Worm (Caenorhabditis elegans): ENCODE data around the gene C05D11.5.

The C05D11.5 gene

ce11 chrIII:6382987-6383602, 28.7 kb downstream of the C05D11.5 start, which contains the start of gene let-716:
let-716 (plus strand) TSS chrIII:6383552.
- peak; percentile 7 for TF ChIP-seq elt-2 (tag; optimal IDR thresholded peaks at IDR 0.05)
- TF ChIP-seq R02D3.7 (tag; optimal IDR thresholded peaks at IDR 0.05): no peak
- peak; percentile 24 for TF ChIP-seq lin-15B (tag; optimal IDR thresholded peaks at IDR 0.05)
- TF ChIP-seq nhr-23 (tag; optimal IDR thresholded peaks at IDR 0.05): peak; percentile 22

- no peak for TF ChIP-seq nhr-11 (tag; optimal IDR thresholded peaks at IDR 0.05)
- TF ChIP-seq aly-2 (tag; optimal IDR thresholded peaks at IDR 0.05): no peak
- TF ChIP-seq sea-2 (GFP tag; optimal IDR thresholded peaks at IDR 0.05): no peak
- no peak for TF ChIP-seq ZK546.5 (tag; optimal IDR thresholded peaks at IDR 0.05)
- no peak for TF ChIP-seq lin-39 (tag; optimal IDR thresholded peaks at IDR 0.05)
Observed at ce11 chrIII:6381584-6382391, 30.0 kb downstream of the C05D11.5 start, which contains the start of gene znf-622. znf-622 (plus strand) TSS chrIII:6381634.

- TF ChIP-seq sea-2 (GFP tag; optimal IDR thresholded peaks at IDR 0.05) (no peak), lin-39 (tag; optimal IDR thresholded peaks at IDR 0.05) (no peak), nhr-67 (tag; optimal IDR thresholded peaks at IDR 0.05) (no peak), hmg-11 (tag; optimal IDR thresholded peaks at IDR 0.05) (no peak), ama-1 (optimal IDR thresholded peaks at IDR 0.05) (no peak), unc-62 (GFP tag; optimal IDR thresholded peaks at IDR 0.05) (no peak), ztf-4 (tag; optimal IDR thresholded peaks at IDR 0.05) (no peak), ceh-82 (tag; optimal IDR thresholded peaks at IDR 0.05) (no peak), lsy-12 (tag; optimal IDR thresholded peaks at IDR 0.05) (no peak), ztf-11 (tag; optimal IDR thresholded peaks at IDR 0.05) (no peak), nfya-1 (tag; optimal IDR thresholded peaks at IDR 0.05; ENCODE audit: insufficient read depth) (no peak), aly-2 (tag; optimal IDR thresholded peaks at IDR 0.05) (no peak), pha-4 (tag; optimal IDR thresholded peaks at IDR 0.05) (no peak), nhr-77 (tag; optimal IDR thresholded peaks at IDR 0.05) (no peak), nhr-23 (tag; optimal IDR thresholded peaks at IDR 0.05) (no peak), lin-15B (tag; optimal IDR thresholded peaks at IDR 0.05) (no peak), egl-27 (tag; optimal IDR thresholded peaks at IDR 0.05) (no peak), eor-1 (tag; optimal IDR thresholded peaks at IDR 0.05) (no peak), ceh-28 (tag; optimal IDR thresholded peaks at IDR 0.05) (no peak), nhr-12 (tag; optimal IDR thresholded peaks at IDR 0.05) (no peak)
Observed at ce11 chrIII:6380472-6380871, 31.3 kb downstream of the C05D11.5 start, which contains the start of gene C16A3.5. C16A3.5 (plus strand) TSS chrIII:6380772.

DNA sequence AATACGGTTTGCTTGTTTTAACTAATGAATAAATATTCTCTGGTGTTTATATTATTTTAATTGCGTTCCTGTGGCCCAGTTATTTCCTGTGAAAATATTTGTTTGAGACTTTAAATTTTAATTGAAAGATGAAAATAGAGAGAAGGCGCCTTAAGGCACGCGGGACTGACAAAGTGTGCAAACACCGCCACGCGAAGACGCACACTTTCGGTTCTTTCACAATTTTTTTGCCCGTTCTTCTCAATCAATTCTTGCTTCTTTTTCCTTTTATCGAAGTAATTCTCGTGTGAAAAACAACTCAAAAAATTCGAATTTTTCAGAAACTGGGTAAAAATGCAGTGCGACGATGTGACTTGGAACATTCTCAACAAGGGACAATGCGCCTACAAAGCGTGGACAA, 32.7 kb downstream of the C05D11.5 start, which contains the start of gene C16A3.6:
TSS of gene C16A3.6 (plus strand) at position 84 of the 400 bp plus-strand sequence.
- TF ChIP-seq R02D3.7 (tag; optimal IDR thresholded peaks at IDR 0.05) (no peak), pha-4 (tag; optimal IDR thresholded peaks at IDR 0.05) (peak; percentile 40), elt-2 (tag; optimal IDR thresholded peaks at IDR 0.05) (peak; percentile 14), nhr-23 (tag; optimal IDR thresholded peaks at IDR 0.05) (peak; percentile 11), daf-12 (tag; optimal IDR thresholded peaks at IDR 0.05) (no peak), elt-3 (tag; optimal IDR thresholded peaks at IDR 0.05) (no peak), hmg-11 (tag; optimal IDR thresholded peaks at IDR 0.05) (peak; percentile 32), ama-1 (optimal IDR thresholded peaks at IDR 0.05) (peak; percentile 75), nfya-1 (tag; optimal IDR thresholded peaks at IDR 0.05; ENCODE audit: insufficient read depth) (peak; percentile 37), lin-39 (tag; optimal IDR thresholded peaks at IDR 0.05) (no peak), ZK546.5 (tag; optimal IDR thresholded peaks at IDR 0.05) (no peak)

DNA sequence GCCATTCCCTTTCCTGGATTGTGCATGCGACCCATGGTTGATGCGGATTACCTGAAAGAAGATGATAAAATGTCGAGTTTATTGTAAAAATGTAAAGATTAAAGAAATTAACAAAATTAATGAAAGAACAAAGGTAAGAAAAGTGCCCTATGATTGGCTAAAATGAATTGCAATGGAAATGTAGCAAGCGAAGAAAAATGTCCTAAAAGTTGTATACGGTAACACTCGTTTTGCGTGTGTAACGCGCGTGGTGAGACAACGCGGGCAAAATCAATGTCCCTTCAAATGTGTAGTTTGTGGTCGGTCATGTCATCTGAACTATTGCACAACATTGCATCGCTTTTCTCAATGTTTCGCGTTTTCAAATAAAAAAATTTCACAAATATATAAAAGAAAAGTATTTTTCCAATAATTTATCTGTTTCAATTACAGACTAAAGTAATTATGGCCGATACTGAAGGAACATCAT, 36.8 kb downstream of the C05D11.5 start, which contains the start of the genes rps-13 and nfx-1:
TSS of gene rps-13 (minus strand) at position 51 of the 469 bp plus-strand sequence.
TSS of gene nfx-1 (plus strand) at position 433 of the 469 bp plus-strand sequence.
- TF ChIP-seq nhr-43 (tag; optimal IDR thresholded peaks at IDR 0.05; ENCODE audit: poor library complexity, severe bottlenecking): peak; percentile 78
- peak; percentile 58 for TF ChIP-seq egl-5 (tag; optimal IDR thresholded peaks at IDR 0.05)
- peak; percentile 84 for TF ChIP-seq lin-39 (tag; optimal IDR thresholded peaks at IDR 0.05)
- peak; percentile 82 for TF ChIP-seq nhr-25 (tag; optimal IDR thresholded peaks at IDR 0.05)
- no peak for TF ChIP-seq mdl-1 (tag; optimal IDR thresholded peaks at IDR 0.05)
- TF ChIP-seq nfya-1 (tag; optimal IDR thresholded peaks at IDR 0.05; ENCODE audit: insufficient read depth): peak; percentile 97
- peak; percentile 40 for TF ChIP-seq nhr-11 (tag; optimal IDR thresholded peaks at IDR 0.05)
- TF ChIP-seq ceh-28 (tag; optimal IDR thresholded peaks at IDR 0.05): peak; percentile 50
- no peak for TF ChIP-seq nhr-76 (tag; optimal IDR thresholded peaks at IDR 0.05)
- TF ChIP-seq jun-1 (tag; optimal IDR thresholded peaks at IDR 0.05): no peak
- TF ChIP-seq snpc-4 (tag; optimal IDR thresholded peaks at IDR 0.05): no peak
- TF ChIP-seq pha-4 (tag; optimal IDR thresholded peaks at IDR 0.05): peak; percentile 94
- TF ChIP-seq pqm-1 (tag; optimal IDR thresholded peaks at IDR 0.05): peak; percentile 34
- peak; percentile 83 for TF ChIP-seq lin-15B (tag; optimal IDR thresholded peaks at IDR 0.05)
- TF ChIP-seq R02D3.7 (tag; optimal IDR thresholded peaks at IDR 0.05): peak; percentile 43
- no peak for TF ChIP-seq nhr-28 (tag; optimal IDR thresholded peaks at IDR 0.05)
- TF ChIP-seq hmg-11 (tag; optimal IDR thresholded peaks at IDR 0.05): peak; percentile 52
- TF ChIP-seq lsy-12 (tag; optimal IDR thresholded peaks at IDR 0.05): no peak
- TF ChIP-seq fkh-2 (tag; optimal IDR thresholded peaks at IDR 0.05): no peak
- TF ChIP-seq skn-1 (tag; optimal IDR thresholded peaks at IDR 0.05): peak; percentile 73
- TF ChIP-seq nhr-23 (tag; optimal IDR thresholded peaks at IDR 0.05): peak; percentile 92
- peak; percentile 51 for TF ChIP-seq elt-2 (tag; optimal IDR thresholded peaks at IDR 0.05)

Measured in whole organism, L3 larva.